Worm (Caenorhabditis elegans): ENCODE results near the gene haf-2.

haf-2 gene

ce11 chrII:7305558-7305957 lies 50.7 kb downstream of the haf-2 start, which contains the start of gene brf-1:
TSS of gene brf-1 (plus strand) at chrII:7305858.
- TF ChIP-seq elt-3 (tag; optimal IDR thresholded peaks at IDR 0.05) (no peak), unc-39 (tag; optimal IDR thresholded peaks at IDR 0.05) (no peak), lin-39 (tag; optimal IDR thresholded peaks at IDR 0.05) (no peak), nhr-77 (tag; optimal IDR thresholded peaks at IDR 0.05) (no peak), ztf-11 (tag; optimal IDR thresholded peaks at IDR 0.05) (no peak), R02D3.7 (tag; optimal IDR thresholded peaks at IDR 0.05) (no peak), jun-1 (tag; optimal IDR thresholded peaks at IDR 0.05) (no peak), fos-1 (tag; optimal IDR thresholded peaks at IDR 0.05) (no peak), egl-5 (tag; optimal IDR thresholded peaks at IDR 0.05) (no peak), egl-27 (tag; optimal IDR thresholded peaks at IDR 0.05) (no peak), nfya-1 (tag; optimal IDR thresholded peaks at IDR 0.05; ENCODE audit: insufficient read depth) (no peak), hmg-11 (tag; optimal IDR thresholded peaks at IDR 0.05) (no peak), ceh-16 (tag; optimal IDR thresholded peaks at IDR 0.05) (no peak), fkh-10 (GFP tag; optimal IDR thresholded peaks at IDR 0.05) (no peak), nhr-28 (tag; optimal IDR thresholded peaks at IDR 0.05) (no peak), sea-2 (GFP tag; optimal IDR thresholded peaks at IDR 0.05) (no peak), ceh-82 (tag; optimal IDR thresholded peaks at IDR 0.05) (no peak), skn-1 (tag; optimal IDR thresholded peaks at IDR 0.05) (no peak), lin-15B (tag; optimal IDR thresholded peaks at IDR 0.05) (no peak), ceh-28 (tag; optimal IDR thresholded peaks at IDR 0.05) (no peak)
